Worm (Caenorhabditis elegans): ENCODE results near the gene C06E1.9.

The C06E1.9 gene

ce11 chrIII:8628405-8628982 lies 18.9 kb upstream of the C06E1.9 start, which contains the start of the genes polk-1 and gpr-1:
polk-1 (minus strand) TSS chrIII:8628590.
gpr-1 (plus strand) TSS chrIII:8628932.
- no peak for TF ChIP-seq tbx-8 (GFP tag; optimal IDR thresholded peaks at IDR 0.05)
- no peak for TF ChIP-seq pha-4 (tag; optimal IDR thresholded peaks at IDR 0.05)
- no peak for TF ChIP-seq mab-5 (tag; optimal IDR thresholded peaks at IDR 0.05)
- TF ChIP-seq nhr-237 (tag; optimal IDR thresholded peaks at IDR 0.05), result no peak
- TF ChIP-seq elt-1 (tag; optimal IDR thresholded peaks at IDR 0.05; ENCODE audit: borderline replicate concordance, insufficient read depth), result no peak
- TF ChIP-seq snpc-4 (tag; optimal IDR thresholded peaks at IDR 0.05), result no peak
- no peak for TF ChIP-seq ham-2 (GFP tag; optimal IDR thresholded peaks at IDR 0.05)
- TF ChIP-seq unc-120 (tag; optimal IDR thresholded peaks at IDR 0.05; ENCODE audit: poor library complexity, severe bottlenecking), result no peak
- TF ChIP-seq ceh-43 (GFP tag; optimal IDR thresholded peaks at IDR 0.05), result no peak
- peak; percentile 34 for TF ChIP-seq lsy-2 (tag; optimal IDR thresholded peaks at IDR 0.05)
- TF ChIP-seq hlh-1 (tag; optimal IDR thresholded peaks at IDR 0.05), result no peak
- no peak for TF ChIP-seq lin-32 (GFP tag; optimal IDR thresholded peaks at IDR 0.05)
- TF ChIP-seq bed-3 (GFP tag; optimal IDR thresholded peaks at IDR 0.05), result no peak
- no peak for TF ChIP-seq M03D4.4 (tag; optimal IDR thresholded peaks at IDR 0.05)
- TF ChIP-seq ztf-11 (tag; optimal IDR thresholded peaks at IDR 0.05), result no peak
- TF ChIP-seq blmp-1 (tag; optimal IDR thresholded peaks at IDR 0.05), result no peak
- TF ChIP-seq nhr-76 (tag; optimal IDR thresholded peaks at IDR 0.05), result no peak
- peak; percentile 16 for TF ChIP-seq ces-1 (GFP tag; optimal IDR thresholded peaks at IDR 0.05)
- TF ChIP-seq lin-13 (tag; optimal IDR thresholded peaks at IDR 0.05), result no peak
- TF ChIP-seq mep-1 (tag; optimal IDR thresholded peaks at IDR 0.05), result peak; percentile 23
- TF ChIP-seq nhr-2 (tag; optimal IDR thresholded peaks at IDR 0.05), result no peak

- TF ChIP-seq sptf-1 (tag; optimal IDR thresholded peaks at IDR 0.05), result no peak
Observed at ce11 chrIII:8625125-8625524, 15.5 kb upstream of the C06E1.9 start.

- TF ChIP-seq nhr-2 (tag; optimal IDR thresholded peaks at IDR 0.05), result peak; percentile 76
- no peak for TF ChIP-seq ham-2 (GFP tag; optimal IDR thresholded peaks at IDR 0.05)
- no peak for TF ChIP-seq unc-39 (tag; optimal IDR thresholded peaks at IDR 0.05)
Observed at ce11 chrIII:8622435-8622834, 12.9 kb upstream of the C06E1.9 start, which contains the start of gene ceh-16. ceh-16 (plus strand) TSS chrIII:8622735.

- no peak for TF ChIP-seq unc-39 (tag; optimal IDR thresholded peaks at IDR 0.05)
- TF ChIP-seq zip-8 (tag; optimal IDR thresholded peaks at IDR 0.05), result peak; percentile 92
- no peak for TF ChIP-seq ztf-11 (tag; optimal IDR thresholded peaks at IDR 0.05)
- no peak for TF ChIP-seq hlh-1 (tag; optimal IDR thresholded peaks at IDR 0.05)
- TF ChIP-seq nhr-2 (tag; optimal IDR thresholded peaks at IDR 0.05), result peak; percentile 36
Observed at ce11 chrIII:8621982-8622381, 12.4 kb upstream of the C06E1.9 start.

- TF ChIP-seq lsy-2 (tag; optimal IDR thresholded peaks at IDR 0.05), result peak; percentile 13
- peak; percentile 37 for TF ChIP-seq elt-1 (tag; optimal IDR thresholded peaks at IDR 0.05; ENCODE audit: borderline replicate concordance, insufficient read depth)
- no peak for TF ChIP-seq nhr-2 (tag; optimal IDR thresholded peaks at IDR 0.05)
- TF ChIP-seq drap-1 (GFP tag; optimal IDR thresholded peaks at IDR 0.05), result no peak
- no peak for TF ChIP-seq tbx-8 (GFP tag; optimal IDR thresholded peaks at IDR 0.05)
Observed at ce11 chrIII:8621002-8621401, 11.4 kb upstream of the C06E1.9 start.

- TF ChIP-seq unc-62 (GFP tag; optimal IDR thresholded peaks at IDR 0.05), result peak; percentile 49
- TF ChIP-seq nhr-12 (tag; optimal IDR thresholded peaks at IDR 0.05), result no peak
- peak; percentile 91 for TF ChIP-seq nhr-2 (tag; optimal IDR thresholded peaks at IDR 0.05)
- no peak for TF ChIP-seq zip-8 (tag; optimal IDR thresholded peaks at IDR 0.05)
- no peak for TF ChIP-seq nhr-76 (tag; optimal IDR thresholded peaks at IDR 0.05)
- peak; percentile 19 for TF ChIP-seq elt-1 (tag; optimal IDR thresholded peaks at IDR 0.05; ENCODE audit: borderline replicate concordance, insufficient read depth)
- TF ChIP-seq lin-13 (tag; optimal IDR thresholded peaks at IDR 0.05), result no peak
- no peak for TF ChIP-seq cnd-1 (tag; optimal IDR thresholded peaks at IDR 0.05)
- no peak for TF ChIP-seq ces-1 (GFP tag; optimal IDR thresholded peaks at IDR 0.05)
- TF ChIP-seq ztf-11 (tag; optimal IDR thresholded peaks at IDR 0.05), result no peak
Observed at ce11 chrIII:8620259-8620658, 10.7 kb upstream of the C06E1.9 start.

Data from whole organism, mixed stage, embryonic.